Worm (Caenorhabditis elegans) whole organism, mixed stage, embryonic: Measurements from ENCODE around the gene Y53G8B.1.

Experiments used
- M03D4.4 ChIP-seq: sonication (generic microtip); optimal IDR thresholded peaks from 2 replicates; lab custom pipeline; 2017; ENCODE audit warnings: mild to moderate bottlenecking, missing genetic modification characterization, missing compliant biosample characterization
- flh-1 ChIP-seq: fragments of 200-800 bp; sonication (Bioruptor generic); optimal IDR thresholded peaks from 2 replicates; lab custom pipeline; 2018; ENCODE audit warnings: mild to moderate bottlenecking, missing genetic modification characterization, moderate library complexity, missing compliant biosample characterization
- ham-2 ChIP-seq: fragments of 200-800 bp; sonication (Bioruptor generic); optimal IDR thresholded peaks from 2 replicates; lab custom pipeline; 2018; ENCODE audit warnings: mild to moderate bottlenecking, missing genetic modification characterization, missing compliant biosample characterization
- hlh-1 ChIP-seq: fragments of 150-350 bp; optimal IDR thresholded peaks from 2 replicates; lab custom pipeline; 2014; ENCODE audit warnings: missing biosample characterization, missing genetic modification reagents, missing genetic modification characterization
- mab-5 ChIP-seq: fragments of 150-350 bp; optimal IDR thresholded peaks from 2 replicates; lab custom pipeline; 2014; ENCODE audit warnings: missing biosample characterization, missing genetic modification characterization
- mep-1 ChIP-seq: fragments of 150-350 bp; optimal IDR thresholded peaks from 2 replicates; lab custom pipeline; 2017; ENCODE audit warnings: missing biosample characterization, missing genetic modification reagents, missing genetic modification characterization, inconsistent platforms
- nhr-28 ChIP-seq: fragments of 150-350 bp; optimal IDR thresholded peaks from 2 replicates; lab custom pipeline; 2014; ENCODE audit warnings: missing biosample characterization, missing genetic modification characterization
- nhr-76 ChIP-seq: sonication (generic microtip); optimal IDR thresholded peaks from 2 replicates; lab custom pipeline; 2017; ENCODE audit warnings: missing biosample characterization, missing genetic modification characterization
- pha-4 ChIP-seq: fragments of 150-350 bp; optimal IDR thresholded peaks from 2 replicates; lab custom pipeline; 2018; ENCODE audit warnings: missing biosample characterization, missing genetic modification reagents, missing genetic modification characterization
- tbx-8 ChIP-seq: fragments of 200-800 bp; sonication (Bioruptor generic); optimal IDR thresholded peaks from 2 replicates; lab custom pipeline; 2018; ENCODE audit warnings: mild to moderate bottlenecking, missing genetic modification characterization, moderate library complexity, missing compliant biosample characterization
- unc-62 ChIP-seq: fragments of 150-350 bp; optimal IDR thresholded peaks from 2 replicates; lab custom pipeline; 2014; ENCODE audit warnings: missing biosample characterization, missing genetic modification reagents, missing genetic modification characterization
- ztf-11 ChIP-seq: fragments of 150-350 bp; optimal IDR thresholded peaks from 2 replicates; lab custom pipeline; 2014; ENCODE audit warnings: missing biosample characterization, missing genetic modification characterization

The Y53G8B.1 gene

ce11 chrIII:3176775-3177174 lies 47.7 kb downstream of the Y53G8B.1 start:
- TF ChIP-seq tbx-8 (GFP tag; lab: Kevin White, UChicago): no peak
- no peak for TF ChIP-seq mab-5 (tag; lab: Kevin White, UChicago)
- no peak for TF ChIP-seq flh-1 (GFP tag; lab: Kevin White, UChicago)
- no peak for TF ChIP-seq pha-4 (tag; lab: Kevin White, UChicago)
- no peak for TF ChIP-seq M03D4.4 (tag; lab: Kevin White, UChicago)
- no peak for TF ChIP-seq ham-2 (GFP tag; lab: Kevin White, UChicago)
- no peak for TF ChIP-seq nhr-76 (tag; lab: Kevin White, UChicago)
- TF ChIP-seq mep-1 (tag; lab: Kevin White, UChicago): no peak
- no peak for TF ChIP-seq unc-62 (GFP tag; lab: Kevin White, UChicago)
- TF ChIP-seq hlh-1 (tag; lab: Kevin White, UChicago): no peak
- no peak for TF ChIP-seq nhr-28 (tag; lab: Kevin White, UChicago)

ce11 chrIII:3179855-3180254 lies 50.8 kb downstream of the Y53G8B.1 start:
- TF ChIP-seq flh-1 (GFP tag; lab: Kevin White, UChicago) (no peak), ztf-11 (tag; lab: Kevin White, UChicago) (no peak), nhr-28 (tag; lab: Kevin White, UChicago) (no peak), ham-2 (GFP tag; lab: Kevin White, UChicago) (no peak)
